Fruit fly (Drosophila melanogaster) whole organism, prepupa: ENCODE results near the gene Indy.
A peak's percentile ranks its signal among the peaks of the same experiment; 100 is the strongest.

Experiments used
- Blimp-1 ChIP-seq: fragments of 200-800 bp; sonication (Bioruptor generic); optimal IDR thresholded peaks from 3 replicates; lab custom pipeline; 2017; ENCODE audit warnings: missing biosample characterization, missing genetic modification characterization, mild to moderate bottlenecking, moderate library complexity, missing genetic modification reagents
- CG4318 ChIP-seq: fragments of 200-800 bp; sonication (Bioruptor generic); optimal IDR thresholded peaks from 3 replicates; lab custom pipeline; 2017; ENCODE audit warnings: missing biosample characterization, mild to moderate bottlenecking, missing genetic modification characterization
- CG6854 ChIP-seq: fragments of 200-800 bp; sonication (Bioruptor generic); optimal IDR thresholded peaks from 2 replicates; lab custom pipeline; 2017; ENCODE audit warnings: missing biosample characterization, mild to moderate bottlenecking, missing genetic modification characterization
- Ets96B ChIP-seq: fragments of 200-800 bp; optimal IDR thresholded peaks from 2 replicates; lab custom pipeline; 2019; ENCODE audit warnings: missing biosample characterization, mild to moderate bottlenecking, missing genetic modification characterization, moderate library complexity
- Lpt ChIP-seq: fragments of 200-800 bp; sonication (Bioruptor generic); optimal IDR thresholded peaks from 3 replicates; lab custom pipeline; 2016; ENCODE audit warnings: missing biosample characterization, missing genetic modification characterization
- Sox14 ChIP-seq: fragments of 200-800 bp; sonication (Bioruptor generic); optimal IDR thresholded peaks from 3 replicates; lab custom pipeline; 2016; ENCODE audit warnings: missing biosample characterization, missing genetic modification characterization
- dsx ChIP-seq: fragments of 200-800 bp; optimal IDR thresholded peaks from 3 replicates; lab custom pipeline; 2019; ENCODE audit warnings: missing biosample characterization, mild to moderate bottlenecking, missing genetic modification characterization, moderate library complexity; ENCODE audit not compliant: poor library complexity, severe bottlenecking
- esn ChIP-seq: fragments of 200-800 bp; sonication (Bioruptor generic); optimal IDR thresholded peaks from 2 replicates; lab custom pipeline; 2016; ENCODE audit warnings: missing biosample characterization, mild to moderate bottlenecking, missing genetic modification characterization, moderate library complexity
- lz ChIP-seq: fragments of 200-800 bp; sonication (Bioruptor generic); optimal IDR thresholded peaks from 3 replicates; lab custom pipeline; 2016; ENCODE audit warnings: missing biosample characterization, missing genetic modification characterization
- salr ChIP-seq, 2 experiments: fragments of 200-800 bp; sonication (Bioruptor generic); optimal IDR thresholded peaks; 3 replicates each; lab custom pipeline; 2016 to 2018; ENCODE audit warnings: missing biosample characterization in 2 of 2, missing genetic modification characterization in 2 of 2, mild to moderate bottlenecking in 1 of 2

DNA sequence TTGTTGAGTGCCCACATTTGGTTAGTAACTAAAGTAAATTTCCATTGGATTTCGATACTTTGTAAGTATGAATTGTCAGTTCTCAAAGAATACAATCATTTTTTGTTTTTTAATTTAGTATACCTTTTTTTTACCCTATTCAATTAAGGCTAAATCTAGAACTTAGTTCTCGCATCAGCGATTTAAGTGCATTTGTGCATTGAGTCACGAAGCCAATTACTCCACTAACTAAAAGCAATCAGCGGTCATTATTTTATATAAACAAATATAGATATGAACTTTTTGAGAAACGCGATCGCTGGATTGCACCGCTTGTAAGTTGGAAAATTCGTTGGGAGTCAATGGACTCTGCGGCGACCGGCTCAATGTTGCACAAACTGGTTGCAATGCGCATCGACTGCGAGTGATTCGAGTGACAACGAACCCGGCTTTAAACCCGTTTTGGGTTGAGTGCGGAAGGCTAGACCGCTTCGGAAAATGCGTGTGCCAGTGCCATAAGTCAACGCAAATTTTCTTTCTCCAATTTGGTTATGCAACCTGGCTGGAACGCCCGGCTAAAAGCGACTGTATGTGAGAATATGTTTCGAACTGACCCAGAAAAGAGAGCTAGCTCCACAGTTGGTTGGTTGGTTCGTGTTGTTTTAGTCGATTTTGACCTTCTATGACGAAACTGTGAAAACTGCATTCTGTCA lies 22.1 kb downstream of the Indy start:
- no peak for TF ChIP-seq CG4318
- peak; percentile 8 for TF ChIP-seq Lpt (GFP tag; lab: Kevin White, UChicago)
- TF ChIP-seq CG6854 (GFP tag; lab: Kevin White, UChicago) = no peak
- no peak for TF ChIP-seq esn (GFP tag; lab: Kevin White, UChicago)
- no peak for TF ChIP-seq Sox14 (GFP tag; lab: Kevin White, UChicago)
- no peak for TF ChIP-seq Ets96B (tag; lab: Kevin White, UChicago)
- TF ChIP-seq Blimp-1 (GFP tag; lab: Kevin White, UChicago) = no peak
- no peak for TF ChIP-seq salr (GFP tag; optimal IDR thresholded peaks at IDR 0.05; lab: Kevin White, UChicago)
- no peak for TF ChIP-seq lz
- peak; percentile 5 for TF ChIP-seq dsx
